Fruit fly (Drosophila melanogaster) whole organism, prepupa: ENCODE measurements around the gene He.

Experiments
- Blimp-1 ChIP-seq: fragments of 200-800 bp; sonication (Bioruptor generic); optimal IDR thresholded peaks from 3 replicates; lab custom pipeline; 2017; ENCODE audit warnings: missing biosample characterization, missing genetic modification characterization, mild to moderate bottlenecking, moderate library complexity, missing genetic modification reagents
- CG10669 ChIP-seq: fragments of 200-800 bp; sonication (Bioruptor generic); optimal IDR thresholded peaks from 3 replicates; lab custom pipeline; 2018; ENCODE audit warnings: missing biosample characterization, mild to moderate bottlenecking, missing genetic modification characterization, moderate library complexity
- CG11294 ChIP-seq: fragments of 200-800 bp; sonication (Bioruptor generic); IDR thresholded peaks from 2 replicates; pipeline ENCODE4 v1.3.6; 2022; ENCODE audit warnings: missing biosample characterization, missing genetic modification characterization
- CG11902 ChIP-seq: fragments of 200-800 bp; sonication (Bioruptor generic); optimal IDR thresholded peaks from 3 replicates; lab custom pipeline; 2016; ENCODE audit warnings: missing biosample characterization, missing genetic modification characterization
- CG1621 ChIP-seq: fragments of 200-800 bp; sonication (Bioruptor generic); optimal IDR thresholded peaks from 3 replicates; lab custom pipeline; 2018; ENCODE audit warnings: missing biosample characterization, mild to moderate bottlenecking, missing genetic modification characterization
- CG3032 ChIP-seq: fragments of 200-800 bp; optimal IDR thresholded peaks from 2 replicates; lab custom pipeline; 2019; ENCODE audit warnings: missing biosample characterization, mild to moderate bottlenecking, missing genetic modification characterization, moderate library complexity
- CG31627 ChIP-seq: fragments of 200-800 bp; sonication (Bioruptor generic); optimal IDR thresholded peaks from 3 replicates; lab custom pipeline; 2016; ENCODE audit warnings: missing biosample characterization, missing genetic modification characterization
- CG32006 ChIP-seq: fragments of 200-800 bp; sonication (Bioruptor generic); optimal IDR thresholded peaks from 3 replicates; lab custom pipeline; 2017; ENCODE audit warnings: missing biosample characterization, mild to moderate bottlenecking, missing genetic modification characterization
- CG34406 ChIP-seq: fragments of 200-800 bp; sonication (Bioruptor generic); optimal IDR thresholded peaks from 3 replicates; lab custom pipeline; 2016; ENCODE audit warnings: missing biosample characterization, missing genetic modification characterization
- CG3919 ChIP-seq: fragments of 200-800 bp; sonication (Bioruptor generic); optimal IDR thresholded peaks from 3 replicates; lab custom pipeline; 2016; ENCODE audit warnings: missing biosample characterization, missing genetic modification characterization
- CG4318 ChIP-seq: fragments of 200-800 bp; sonication (Bioruptor generic); optimal IDR thresholded peaks from 3 replicates; lab custom pipeline; 2017; ENCODE audit warnings: missing biosample characterization, mild to moderate bottlenecking, missing genetic modification characterization
- CG6276 ChIP-seq: fragments of 200-800 bp; sonication (Bioruptor generic); optimal IDR thresholded peaks from 2 replicates; lab custom pipeline; 2017; ENCODE audit warnings: missing biosample characterization, mild to moderate bottlenecking, missing genetic modification characterization
- CG6792 ChIP-seq: fragments of 200-800 bp; sonication (Bioruptor generic); optimal IDR thresholded peaks from 3 replicates; lab custom pipeline; 2016; ENCODE audit warnings: missing biosample characterization, missing genetic modification characterization
- CG6808 ChIP-seq: fragments of 200-800 bp; sonication (Bioruptor generic); optimal IDR thresholded peaks from 3 replicates; lab custom pipeline; 2017; ENCODE audit warnings: missing biosample characterization, missing genetic modification characterization, mild to moderate bottlenecking, moderate library complexity, missing genetic modification reagents
- CG6854 ChIP-seq: fragments of 200-800 bp; sonication (Bioruptor generic); optimal IDR thresholded peaks from 2 replicates; lab custom pipeline; 2017; ENCODE audit warnings: missing biosample characterization, mild to moderate bottlenecking, missing genetic modification characterization
- CG7368 ChIP-seq: fragments of 200-800 bp; sonication (Bioruptor generic); optimal IDR thresholded peaks from 3 replicates; lab custom pipeline; 2016; ENCODE audit warnings: missing biosample characterization, missing genetic modification characterization
- CG8119 ChIP-seq: fragments of 200-800 bp; sonication (Bioruptor generic); IDR thresholded peaks from 3 replicates; pipeline ENCODE4 v1.3.6; 2022; ENCODE audit warnings: missing biosample characterization, missing genetic modification characterization
- CG8319 ChIP-seq: fragments of 200-800 bp; sonication (Bioruptor generic); optimal IDR thresholded peaks from 3 replicates; lab custom pipeline; 2016; ENCODE audit warnings: missing biosample characterization, missing genetic modification characterization
- CG9139 ChIP-seq: fragments of 200-800 bp; sonication (Bioruptor generic); optimal IDR thresholded peaks from 3 replicates; lab custom pipeline; 2017; ENCODE audit warnings: missing biosample characterization, mild to moderate bottlenecking, missing genetic modification characterization
- Eip75B ChIP-seq: fragments of 200-800 bp; sonication (Bioruptor generic); optimal IDR thresholded peaks from 3 replicates; lab custom pipeline; 2016; ENCODE audit warnings: missing biosample characterization, missing genetic modification characterization
- Eip78C ChIP-seq: fragments of 200-800 bp; sonication (Bioruptor generic); peaks from one replicate; lab custom pipeline; 2016; ENCODE audit warnings: missing biosample characterization, missing genetic modification characterization
- Eip93F ChIP-seq: fragments of 200-800 bp; sonication (Bioruptor generic); optimal IDR thresholded peaks from 2 replicates; lab custom pipeline; 2016; ENCODE audit warnings: missing biosample characterization, mild to moderate bottlenecking, missing genetic modification characterization
- Ets96B ChIP-seq: fragments of 200-800 bp; optimal IDR thresholded peaks from 2 replicates; lab custom pipeline; 2019; ENCODE audit warnings: missing biosample characterization, mild to moderate bottlenecking, missing genetic modification characterization, moderate library complexity
- Gug ChIP-seq: fragments of 200-800 bp; sonication (Bioruptor generic); IDR thresholded peaks from 2 replicates; pipeline ENCODE4 v1.3.6; 2022; ENCODE audit warnings: missing biosample characterization, missing genetic modification characterization
- Lpt ChIP-seq: fragments of 200-800 bp; sonication (Bioruptor generic); optimal IDR thresholded peaks from 3 replicates; lab custom pipeline; 2016; ENCODE audit warnings: missing biosample characterization, missing genetic modification characterization
- Met ChIP-seq: fragments of 200-800 bp; sonication (Bioruptor generic); optimal IDR thresholded peaks from 3 replicates; lab custom pipeline; 2016; ENCODE audit warnings: missing biosample characterization, missing genetic modification characterization
- Smox ChIP-seq: fragments of 200-800 bp; sonication (Bioruptor generic); optimal IDR thresholded peaks from 3 replicates; lab custom pipeline; 2016; ENCODE audit warnings: missing biosample characterization, missing genetic modification characterization
- Sox102F ChIP-seq: fragments of 200-800 bp; sonication (Bioruptor generic); optimal IDR thresholded peaks from 2 replicates; lab custom pipeline; 2016; ENCODE audit warnings: missing biosample characterization, mild to moderate bottlenecking, missing genetic modification characterization
- Sox15 ChIP-seq: fragments of 200-800 bp; sonication (Bioruptor generic); optimal IDR thresholded peaks from 3 replicates; lab custom pipeline; 2016; ENCODE audit warnings: missing biosample characterization, missing genetic modification characterization
- achi ChIP-seq: fragments of 200-800 bp; sonication (Bioruptor generic); optimal IDR thresholded peaks from 3 replicates; lab custom pipeline; 2016; ENCODE audit warnings: missing biosample characterization, missing genetic modification characterization
- cyc ChIP-seq: fragments of 200-800 bp; sonication (Bioruptor generic); optimal IDR thresholded peaks from 3 replicates; lab custom pipeline; 2016; ENCODE audit warnings: missing biosample characterization, missing genetic modification characterization
- eg ChIP-seq: fragments of 200-800 bp; sonication (Bioruptor generic); IDR thresholded peaks from 3 replicates; pipeline ENCODE4 v1.3.6; 2022; ENCODE audit warnings: missing biosample characterization, missing genetic modification characterization
- esn ChIP-seq: fragments of 200-800 bp; sonication (Bioruptor generic); optimal IDR thresholded peaks from 2 replicates; lab custom pipeline; 2016; ENCODE audit warnings: missing biosample characterization, mild to moderate bottlenecking, missing genetic modification characterization, moderate library complexity
- salr ChIP-seq, 2 experiments: fragments of 200-800 bp; sonication (Bioruptor generic); optimal IDR thresholded peaks; 3 replicates each; lab custom pipeline; 2016 to 2018; ENCODE audit warnings: missing biosample characterization in 2 of 2, missing genetic modification characterization in 2 of 2, mild to moderate bottlenecking in 1 of 2
- ss ChIP-seq, 2 experiments: fragments of 200-800 bp; sonication (Bioruptor generic); optimal IDR thresholded peaks; 2 replicates in 1 of 2; 3 replicates in 1 of 2; lab custom pipeline; 2017 to 2018; ENCODE audit warnings: mild to moderate bottlenecking in 2 of 2, missing biosample characterization in 2 of 2, missing genetic modification characterization in 2 of 2, moderate library complexity in 1 of 2
- svp ChIP-seq: fragments of 200-800 bp; sonication (Bioruptor generic); peaks from one replicate; lab custom pipeline; 2016; ENCODE audit warnings: missing biosample characterization, missing genetic modification characterization

Gene He

dm6 chr2L:14011591-14012303 lies 39.0 kb upstream of the He start (continued):
- TF ChIP-seq salr (GFP tag; optimal IDR thresholded peaks at IDR 0.05; lab: Kevin White, UChicago) (no peak), ss (GFP tag; optimal IDR thresholded peaks at IDR 0.05; lab: Kevin White, UChicago) (no peak), esn (GFP tag; lab: Kevin White, UChicago) (peak; percentile 16), Met (GFP tag; lab: Kevin White, UChicago) (peak; percentile 48), Gug (GFP tag; lab: Robert Waterston, UW) (no peak), CG34406 (GFP tag; lab: Kevin White, UChicago) (no peak), eg (no peak; the same call in 1 of the 3 replicates), CG3919 (peak; percentile 17), CG6792 (GFP tag; lab: Kevin White, UChicago) (no peak), Smox (peak; percentile 1), Eip75B (GFP tag; lab: Kevin White, UChicago) (no peak), CG8319 (GFP tag; lab: Kevin White, UChicago) (no peak), CG6854 (no peak), CG31627 (GFP tag; lab: Kevin White, UChicago) (no peak)
- TF ChIP-seq, all 60 proteins: peak for 14

- TF ChIP-seq achi (no peak), CG6276 (GFP tag; lab: Kevin White, UChicago) (no peak), CG1621 (tag; lab: Kevin White, UChicago) (no peak), CG7368 (no peak), CG11902 (GFP tag; lab: Kevin White, UChicago) (no peak), CG8119 (GFP tag; lab: Robert Waterston, UW) (no peak), CG11294 (GFP tag; lab: Robert Waterston, UW) (no peak), Lpt (GFP tag; lab: Kevin White, UChicago) (no peak), Eip78C (GFP tag; lab: Kevin White, UChicago) (no peak), CG9139 (GFP tag; lab: Kevin White, UChicago) (peak; percentile 7), Ets96B (tag; lab: Kevin White, UChicago) (no peak), svp (GFP tag; lab: Kevin White, UChicago) (peak; percentile 70), cyc (GFP tag; lab: Kevin White, UChicago) (no peak), CG32006 (GFP tag; lab: Kevin White, UChicago) (no peak), Sox102F (GFP tag; lab: Kevin White, UChicago) (no peak), CG10669 (GFP tag; lab: Kevin White, UChicago) (no peak)
Observed at dm6 chr2L:14010410-14010809, 37.7 kb upstream of the He start.

dm6 chr2L:14007801-14008200 lies 35.1 kb upstream of the He start, which contains the start of gene CG42692:
Gene CG42692, plus strand, starts transcription at chr2L:14008101.
- TF ChIP-seq Lpt (GFP tag; lab: Kevin White, UChicago) = no peak
- peak; percentile 12 for TF ChIP-seq svp (GFP tag; lab: Kevin White, UChicago)

dm6 chr2L:14001887-14002286 lies 29.1 kb upstream of the He start:
- TF ChIP-seq CG4318 (no peak), Met (GFP tag; lab: Kevin White, UChicago) (no peak), CG6854 (no peak), CG1621 (tag; lab: Kevin White, UChicago) (no peak), Ets96B (tag; lab: Kevin White, UChicago) (no peak), Sox15 (GFP tag; lab: Kevin White, UChicago) (no peak), CG6808 (GFP tag; lab: Kevin White, UChicago) (no peak), Eip78C (GFP tag; lab: Kevin White, UChicago) (no peak), Eip93F (GFP tag; lab: Kevin White, UChicago) (no peak), CG3032 (tag; lab: Kevin White, UChicago) (no peak), Blimp-1 (GFP tag; lab: Kevin White, UChicago) (no peak), salr (GFP tag; optimal IDR thresholded peaks at IDR 0.05; lab: Kevin White, UChicago) (no peak), Eip75B (GFP tag; lab: Kevin White, UChicago) (no peak)
